Fruit fly (Drosophila melanogaster): ENCODE results near the gene mus304.

mus304 gene

dm6 chr3L:18137197-18137596, 27.6 kb downstream of the mus304 start (continued):
- TF ChIP-seq fkh (GFP tag; optimal IDR thresholded peaks at IDR 0.05) (no peak), CG3032 (tag; optimal IDR thresholded peaks at IDR 0.05) (peak; percentile 31), Hr4 (GFP tag; optimal IDR thresholded peaks at IDR 0.05) (no peak), CG11762 (GFP tag; optimal IDR thresholded peaks at IDR 0.05; ENCODE audit: insufficient read depth) (no peak), CG10669 (GFP tag; optimal IDR thresholded peaks at IDR 0.05) (peak; percentile 43), Gug (GFP tag; IDR thresholded peaks at IDR 0.05) (no peak), pdm3 (GFP tag; optimal IDR thresholded peaks at IDR 0.05) (peak; percentile 61)

- TF ChIP-seq acj6 (GFP tag; optimal IDR thresholded peaks at IDR 0.05) = no peak
Measured at dm6 chr3L:18138280-18138679, 28.7 kb downstream of the mus304 start.

- TF ChIP-seq CG8119 (GFP tag; IDR thresholded peaks at IDR 0.05) (peak; percentile 45; the same call in 1 of the 3 replicates), CG8319 (GFP tag; optimal IDR thresholded peaks at IDR 0.05) (no peak), cyc (GFP tag; optimal IDR thresholded peaks at IDR 0.05) (no peak), ss (GFP tag; optimal IDR thresholded peaks at IDR 0.05) (peak; percentile 9 to 26), CG11902 (GFP tag; optimal IDR thresholded peaks at IDR 0.05) (no peak), CG7368 (GFP tag; optimal IDR thresholded peaks at IDR 0.05) (no peak), CG16779 (tag; optimal IDR thresholded peaks at IDR 0.05) (no peak), CG15336 (GFP tag; IDR thresholded peaks at IDR 0.05) (peak; percentile 58), Eip78C (GFP tag) (peak; percentile 46), fd85E (GFP tag; optimal IDR thresholded peaks at IDR 0.05) (no peak), eg (GFP tag; IDR thresholded peaks at IDR 0.05) (peak; percentile 63; the same call in 2 of the 3 replicates), Hr38 (GFP tag; optimal IDR thresholded peaks at IDR 0.05) (no peak), CG4318 (GFP tag; optimal IDR thresholded peaks at IDR 0.05) (no peak), pdm3 (GFP tag; optimal IDR thresholded peaks at IDR 0.05) (no peak), svp (GFP tag) (no peak), Lpt (GFP tag; optimal IDR thresholded peaks at IDR 0.05) (peak; percentile 40), dsx (GFP tag; optimal IDR thresholded peaks at IDR 0.05; ENCODE audit: poor library complexity, severe bottlenecking) (peak; percentile 4), vri (GFP tag; optimal IDR thresholded peaks at IDR 0.05) (peak; percentile 4), CG6163 (GFP tag; IDR thresholded peaks at IDR 0.05) (peak; percentile 57; the same call in 1 of the 3 replicates), Hr39 (GFP tag; optimal IDR thresholded peaks at IDR 0.05) (no peak)
Measured at dm6 chr3L:18139184-18139629, 29.6 kb downstream of the mus304 start, which contains the start of gene geko. TSS of gene geko (plus strand) at chr3L:18139402.

dm6 chr3L:18142969-18143368, 33.4 kb downstream of the mus304 start:
- TF ChIP-seq fkh (GFP tag; optimal IDR thresholded peaks at IDR 0.05) = peak; percentile 61
- TF ChIP-seq eg (GFP tag; IDR thresholded peaks at IDR 0.05) = no peak

dm6 chr3L:18144620-18145019, 35.0 kb downstream of the mus304 start:
- TF ChIP-seq Ets21C (GFP tag; optimal IDR thresholded peaks at IDR 0.05) (no peak), fkh (GFP tag; optimal IDR thresholded peaks at IDR 0.05) (peak; percentile 83)

- TF ChIP-seq Met (GFP tag; optimal IDR thresholded peaks at IDR 0.05) (no peak), Eip93F (GFP tag; optimal IDR thresholded peaks at IDR 0.05) (no peak), Hr39 (GFP tag; optimal IDR thresholded peaks at IDR 0.05) (no peak), fd85E (GFP tag; optimal IDR thresholded peaks at IDR 0.05) (no peak), CG3032 (tag; optimal IDR thresholded peaks at IDR 0.05) (no peak), Ets21C (GFP tag; optimal IDR thresholded peaks at IDR 0.05) (no peak), CG10631 (GFP tag; optimal IDR thresholded peaks at IDR 0.05) (no peak), Hr4 (GFP tag; optimal IDR thresholded peaks at IDR 0.05) (peak; percentile 39), ss (GFP tag; optimal IDR thresholded peaks at IDR 0.05) (no peak), Eip75B (GFP tag; optimal IDR thresholded peaks at IDR 0.05) (no peak), CG4318 (GFP tag; optimal IDR thresholded peaks at IDR 0.05) (peak; percentile 36), Ets96B (tag; optimal IDR thresholded peaks at IDR 0.05) (no peak), CG8319 (GFP tag; optimal IDR thresholded peaks at IDR 0.05) (no peak), CG1621 (tag; optimal IDR thresholded peaks at IDR 0.05) (no peak), pdm3 (GFP tag; optimal IDR thresholded peaks at IDR 0.05) (no peak), Lpt (GFP tag; optimal IDR thresholded peaks at IDR 0.05) (no peak), CG34406 (GFP tag; optimal IDR thresholded peaks at IDR 0.05) (no peak), CG11762 (GFP tag; optimal IDR thresholded peaks at IDR 0.05; ENCODE audit: insufficient read depth) (no peak), Blimp-1 (GFP tag; optimal IDR thresholded peaks at IDR 0.05) (no peak), achi (GFP tag; optimal IDR thresholded peaks at IDR 0.05) (no peak), Sox14 (GFP tag; optimal IDR thresholded peaks at IDR 0.05) (no peak), vri (GFP tag; optimal IDR thresholded peaks at IDR 0.05) (no peak), CG6792 (GFP tag; optimal IDR thresholded peaks at IDR 0.05) (no peak), CG32006 (GFP tag; optimal IDR thresholded peaks at IDR 0.05) (peak; percentile 79), CG8632 (GFP tag; optimal IDR thresholded peaks at IDR 0.05) (no peak), Gug (GFP tag; IDR thresholded peaks at IDR 0.05) (peak; percentile 28; the same call in 1 of the 2 replicates)
Measured at dm6 chr3L:18146833-18147232, 37.2 kb downstream of the mus304 start.
